Fruit fly (Drosophila melanogaster) whole organism, embryonic: Measurements from ENCODE around the gene CG10064.

Source experiments
- Bdp1 ChIP-seq: fragments of 200-800 bp; sonication (Bioruptor generic); optimal IDR thresholded peaks from 3 replicates; lab custom pipeline; 2016; ENCODE audit warnings: missing biosample characterization, missing genetic modification characterization
- C15 ChIP-seq: fragments of 200-800 bp; sonication (Bioruptor generic); IDR thresholded peaks from 3 replicates; pipeline ENCODE4 v1.3.6; 2022; ENCODE audit warnings: missing biosample characterization, missing genetic modification characterization
- CG10209 ChIP-seq: fragments of 200-800 bp; sonication (Bioruptor generic); optimal IDR thresholded peaks from 3 replicates; lab custom pipeline; 2017; ENCODE audit warnings: missing biosample characterization, mild to moderate bottlenecking, missing genetic modification characterization, missing genetic modification reagents
- CG10274 ChIP-seq: fragments of 200-800 bp; sonication (Bioruptor generic); optimal IDR thresholded peaks from 3 replicates; lab custom pipeline; 2017; ENCODE audit warnings: missing biosample characterization, mild to moderate bottlenecking, missing genetic modification characterization
- CG11247 ChIP-seq: fragments of 200-800 bp; sonication (Bioruptor generic); IDR thresholded peaks from 2 replicates; pipeline ENCODE4 v1.3.6; 2022; ENCODE audit warnings: missing biosample characterization, missing genetic modification characterization
- CG11398 ChIP-seq: fragments of 200-800 bp; sonication (Bioruptor generic); optimal IDR thresholded peaks from 2 replicates; lab custom pipeline; 2016; ENCODE audit warnings: missing biosample characterization, missing genetic modification characterization
- CG11695 ChIP-seq: fragments of 200-800 bp; sonication (Bioruptor generic); IDR thresholded peaks from 3 replicates; pipeline ENCODE4 v1.3.6; 2022; ENCODE audit warnings: missing biosample characterization, missing genetic modification characterization
- CG12236 ChIP-seq: fragments of 200-800 bp; sonication (Bioruptor generic); optimal IDR thresholded peaks from 2 replicates; lab custom pipeline; 2016; ENCODE audit warnings: missing biosample characterization, missing genetic modification characterization
- CG12942 ChIP-seq: fragments of 200-800 bp; sonication (Bioruptor generic); optimal IDR thresholded peaks from 3 replicates; lab custom pipeline; 2016; ENCODE audit warnings: missing biosample characterization, missing genetic modification characterization
- CG13624 ChIP-seq: fragments of 200-800 bp; sonication (Bioruptor generic); optimal IDR thresholded peaks from 2 replicates; lab custom pipeline; 2016; ENCODE audit warnings: missing biosample characterization, missing genetic modification characterization
- CG14710 ChIP-seq: fragments of 200-800 bp; sonication (Bioruptor generic); optimal IDR thresholded peaks from 3 replicates; lab custom pipeline; 2019; ENCODE audit warnings: missing biosample characterization, mild to moderate bottlenecking, missing genetic modification characterization, moderate library complexity
- CG15479 ChIP-seq: fragments of 200-800 bp; sonication (Bioruptor generic); optimal IDR thresholded peaks from 3 replicates; lab custom pipeline; 2019; ENCODE audit warnings: missing biosample characterization, mild to moderate bottlenecking, missing genetic modification characterization, moderate library complexity
- CG17359 ChIP-seq: fragments of 200-800 bp; sonication (Bioruptor generic); optimal IDR thresholded peaks from 3 replicates; lab custom pipeline; 2018; ENCODE audit warnings: missing biosample characterization, mild to moderate bottlenecking, missing genetic modification characterization, moderate library complexity
- CG17802 ChIP-seq: fragments of 200-800 bp; sonication (Bioruptor generic); optimal IDR thresholded peaks from 2 replicates; lab custom pipeline; 2018; ENCODE audit warnings: missing biosample characterization, mild to moderate bottlenecking, missing genetic modification characterization, moderate library complexity
- CG18262 ChIP-seq: fragments of 200-800 bp; optimal IDR thresholded peaks from 3 replicates; lab custom pipeline; 2019; ENCODE audit warnings: missing biosample characterization, mild to moderate bottlenecking, missing genetic modification characterization, moderate library complexity
- CG1832 ChIP-seq: fragments of 200-800 bp; sonication (Bioruptor generic); optimal IDR thresholded peaks from 2 replicates; lab custom pipeline; 2017; ENCODE audit warnings: missing biosample characterization, mild to moderate bottlenecking, missing genetic modification characterization, inconsistent platforms
- CG2116 ChIP-seq: fragments of 200-800 bp; sonication (Bioruptor generic); optimal IDR thresholded peaks from 3 replicates; lab custom pipeline; 2018; ENCODE audit warnings: missing biosample characterization, mild to moderate bottlenecking, missing genetic modification characterization
- CG31224 ChIP-seq: fragments of 200-800 bp; sonication (Bioruptor generic); IDR thresholded peaks from 2 replicates; pipeline ENCODE4 v1.3.6; 2022; ENCODE audit warnings: missing biosample characterization, missing genetic modification characterization
- CG3163 ChIP-seq: fragments of 200-800 bp; sonication (Bioruptor generic); optimal IDR thresholded peaks from 3 replicates; lab custom pipeline; 2016; ENCODE audit warnings: missing biosample characterization, missing genetic modification characterization
- CG32772 ChIP-seq: fragments of 200-800 bp; sonication (Bioruptor generic); IDR thresholded peaks from 2 replicates; pipeline ENCODE4 v1.3.6; 2022; ENCODE audit warnings: missing biosample characterization, missing genetic modification characterization
- CG4360 ChIP-seq: fragments of 200-800 bp; sonication (Bioruptor generic); IDR thresholded peaks from 2 replicates; pipeline ENCODE4 v1.3.6; 2022; ENCODE audit warnings: missing biosample characterization, missing genetic modification characterization
- CG4730 ChIP-seq: fragments of 200-800 bp; sonication (Bioruptor generic); IDR thresholded peaks from 2 replicates; pipeline ENCODE4 v1.3.6; 2022; ENCODE audit warnings: missing biosample characterization, missing genetic modification characterization
- Drgx ChIP-seq: fragments of 200-800 bp; sonication (Bioruptor generic); IDR thresholded peaks from 2 replicates; pipeline ENCODE4 v1.3.6; 2022; ENCODE audit warnings: missing biosample characterization, missing genetic modification characterization
- Lhr ChIP-seq: fragments of 200-800 bp; sonication (Bioruptor generic); optimal IDR thresholded peaks from 3 replicates; lab custom pipeline; 2017; ENCODE audit warnings: mild to moderate bottlenecking, missing biosample characterization, missing genetic modification reagents, missing genetic modification characterization
- Lpt ChIP-seq: fragments of >200 bp; optimal IDR thresholded peaks from 2 replicates; lab custom pipeline; 2018; ENCODE audit warnings: missing biosample characterization, missing genetic modification characterization
- MBD-R2 ChIP-seq: fragments of 200-800 bp; sonication (Bioruptor generic); IDR thresholded peaks from 2 replicates; pipeline ENCODE4 v1.3.6; 2022; ENCODE audit warnings: missing biosample characterization, missing genetic modification characterization
- Mad ChIP-seq: fragments of 200-800 bp; sonication (Bioruptor generic); optimal IDR thresholded peaks from 2 replicates; lab custom pipeline; 2016; ENCODE audit warnings: missing biosample characterization, missing genetic modification characterization
- Med ChIP-seq: fragments of 200-800 bp; sonication (Bioruptor generic); peaks from one replicate; lab custom pipeline; 2016; ENCODE audit warnings: missing biosample characterization, missing genetic modification characterization, mild to moderate bottlenecking, inconsistent platforms, moderate library complexity
- Meics ChIP-seq: fragments of 200-800 bp; sonication (Bioruptor generic); optimal IDR thresholded peaks from 2 replicates; lab custom pipeline; 2017; ENCODE audit warnings: missing biosample characterization, mild to moderate bottlenecking, missing genetic modification characterization
- NC2β ChIP-seq: fragments of 200-800 bp; sonication (Bioruptor generic); optimal IDR thresholded peaks from 2 replicates; lab custom pipeline; 2016; ENCODE audit warnings: missing biosample characterization, missing genetic modification characterization
- Nf-YA ChIP-seq: fragments of 200-800 bp; sonication (Bioruptor generic); IDR thresholded peaks from 2 replicates; pipeline ENCODE4 v1.3.6; 2022; ENCODE audit warnings: missing biosample characterization, missing genetic modification characterization
- PHDP ChIP-seq: fragments of 200-800 bp; sonication (Bioruptor generic); optimal IDR thresholded peaks from 3 replicates; lab custom pipeline; 2018; ENCODE audit warnings: missing biosample characterization, mild to moderate bottlenecking, missing genetic modification characterization, moderate library complexity
- Pdp1 ChIP-seq, 2 experiments: fragments of 200-800 bp; sonication (Bioruptor generic); optimal IDR thresholded peaks; 3 replicates each; lab custom pipeline; 2016; ENCODE audit warnings: missing biosample characterization in 2 of 2, missing genetic modification characterization in 2 of 2, mild to moderate bottlenecking in 1 of 2, moderate library complexity in 1 of 2
- Sox100B ChIP-seq: fragments of 200-800 bp; sonication (Bioruptor generic); optimal IDR thresholded peaks from 3 replicates; lab custom pipeline; 2018; ENCODE audit warnings: missing biosample characterization, mild to moderate bottlenecking, missing genetic modification characterization
- Sry-β ChIP-seq: fragments of 200-800 bp; sonication (Bioruptor generic); optimal IDR thresholded peaks from 2 replicates; lab custom pipeline; 2018; ENCODE audit warnings: missing biosample characterization, mild to moderate bottlenecking, missing genetic modification characterization, moderate library complexity
- Stat92E ChIP-seq, 3 experiments: fragments of >200 bp in 2 of 3; fragments of 200-800 bp in 1 of 3; sonication (Bioruptor generic) in 1 of 3; optimal IDR thresholded peaks; 2 replicates each; lab custom pipeline; 2017 to 2019; ENCODE audit warnings: missing biosample characterization in 3 of 3, missing genetic modification characterization in 3 of 3, mild to moderate bottlenecking in 1 of 3, moderate library complexity in 1 of 3
- btn ChIP-seq: fragments of 200-800 bp; sonication (Bioruptor generic); optimal IDR thresholded peaks from 2 replicates; lab custom pipeline; 2016; ENCODE audit warnings: missing biosample characterization, missing genetic modification characterization
- cato ChIP-seq: fragments of 200-800 bp; sonication (Bioruptor generic); optimal IDR thresholded peaks from 2 replicates; lab custom pipeline; 2016; ENCODE audit warnings: missing biosample characterization, missing genetic modification characterization, borderline replicate concordance
- caup ChIP-seq: fragments of 200-800 bp; sonication (Bioruptor generic); optimal IDR thresholded peaks from 3 replicates; lab custom pipeline; 2017; ENCODE audit warnings: missing biosample characterization, mild to moderate bottlenecking, missing genetic modification characterization, moderate library complexity; ENCODE audit not compliant: severe bottlenecking
- disco-r ChIP-seq: fragments of 200-800 bp; sonication (Bioruptor generic); optimal IDR thresholded peaks from 2 replicates; lab custom pipeline; 2016; ENCODE audit warnings: missing biosample characterization, missing genetic modification characterization
- esg ChIP-seq: fragments of 200-800 bp; sonication (Bioruptor generic); conservative IDR thresholded peaks from 2 replicates; pipeline ENCODE4 v1.3.6; 2022; ENCODE audit warnings: missing biosample characterization, missing genetic modification characterization
- lmd ChIP-seq: fragments of 200-800 bp; sonication (Bioruptor generic); IDR thresholded peaks from 2 replicates; pipeline ENCODE4 v1.3.6; 2022; ENCODE audit warnings: missing biosample characterization, missing genetic modification characterization
- mam ChIP-seq: fragments of 200-800 bp; sonication (Bioruptor generic); optimal IDR thresholded peaks from 3 replicates; lab custom pipeline; 2016; ENCODE audit warnings: missing biosample characterization, missing genetic modification characterization
- repo ChIP-seq: fragments of 200-800 bp; sonication (Bioruptor generic); optimal IDR thresholded peaks from 2 replicates; lab custom pipeline; 2016; ENCODE audit warnings: missing biosample characterization, missing genetic modification characterization
- sens-2 ChIP-seq: fragments of 200-800 bp; sonication (Bioruptor generic); IDR thresholded peaks from 2 replicates; pipeline ENCODE4 v1.3.6; 2022; ENCODE audit warnings: missing biosample characterization, missing genetic modification characterization
- ttk ChIP-seq: fragments of 200-800 bp; sonication (Bioruptor generic); IDR thresholded peaks from 2 replicates; pipeline ENCODE4 v2.1.2; 2022; ENCODE audit warnings: missing biosample characterization, missing genetic modification characterization
- z ChIP-seq: fragments of 200-800 bp; sonication (Bioruptor generic); IDR thresholded peaks from 3 replicates; pipeline ENCODE4 v1.3.6; 2022; ENCODE audit warnings: missing biosample characterization, missing genetic modification characterization
- zfh2 ChIP-seq: fragments of 200-800 bp; sonication (Bioruptor generic); optimal IDR thresholded peaks from 2 replicates; lab custom pipeline; 2016; ENCODE audit warnings: missing biosample characterization, missing genetic modification characterization

The CG10064 gene

dm6 chr3L:6955254-6956229, 12.2 kb downstream of the CG10064 start, which contains the start of the genes CG10077 and CG9948 (continued):
- TF ChIP-seq CG4730 (GFP tag; lab: Robert Waterston, UW) (peak; percentile 83), Stat92E (GFP tag; optimal IDR thresholded peaks at IDR 0.05; lab: Kevin White, UChicago) (peak in 1 of 3 experiments; percentile 76), esg (GFP tag; lab: Robert Waterston, UW) (peak; percentile 91), Meics (GFP tag; lab: Kevin White, UChicago) (peak; percentile 90), CG17359 (peak; percentile 91), lmd (GFP tag; lab: Robert Waterston, UW) (peak; percentile 93), CG14710 (tag; lab: Kevin White, UChicago) (peak; percentile 89), NC2β (GFP tag; lab: Kevin White, UChicago) (peak; percentile 40), CG18262 (tag; lab: Kevin White, UChicago) (peak; percentile 89), Nf-YA (GFP tag; lab: Robert Waterston, UW) (peak; percentile 80), mam (GFP tag; lab: Kevin White, UChicago) (peak; percentile 68), C15 (GFP tag; lab: Robert Waterston, UW) (peak; percentile 61; the same call in 1 of the 3 replicates), sens-2 (GFP tag; lab: Robert Waterston, UW) (peak; percentile 76; the same call in 1 of the 2 replicates), Sox100B (peak; percentile 79), CG10209 (GFP tag; lab: Kevin White, UChicago) (peak; percentile 82), caup (peak; percentile 82), CG2116 (GFP tag; lab: Kevin White, UChicago) (peak; percentile 78), Lpt (GFP tag; lab: Kevin White, UChicago) (no peak), CG11398 (GFP tag; lab: Kevin White, UChicago) (no peak), Lhr (GFP tag; lab: Kevin White, UChicago) (peak; percentile 10), CG17802 (tag; lab: Kevin White, UChicago) (peak; percentile 55), z (GFP tag; lab: Robert Waterston, UW) (no peak), CG31224 (peak; percentile 63), Drgx (peak; percentile 83), MBD-R2 (GFP tag; lab: Robert Waterston, UW) (peak; percentile 79), Mad (GFP tag; lab: Kevin White, UChicago) (peak; percentile 56), PHDP (peak; percentile 92), CG4360 (GFP tag; lab: Robert Waterston, UW) (peak; percentile 56), Sry-β (GFP tag; lab: Kevin White, UChicago) (peak; percentile 3), CG1832 (GFP tag; lab: Kevin White, UChicago) (no peak), CG11247 (GFP tag; lab: Robert Waterston, UW) (peak; percentile 80), CG13624 (GFP tag; lab: Kevin White, UChicago) (peak; percentile 47), CG15479 (GFP tag; lab: Kevin White, UChicago) (no peak), CG12236 (GFP tag; lab: Kevin White, UChicago) (peak; percentile 33), Pdp1 (GFP tag; optimal IDR thresholded peaks at IDR 0.05; lab: Kevin White, UChicago) (peak; percentile 75 to 76), zfh2 (GFP tag; lab: Kevin White, UChicago) (peak; percentile 39), cato (GFP tag; lab: Kevin White, UChicago) (peak; percentile 79), repo (GFP tag; lab: Kevin White, UChicago) (peak; percentile 16), CG3163 (GFP tag; lab: Kevin White, UChicago) (no peak), CG11695 (GFP tag; lab: Robert Waterston, UW) (peak; percentile 85), ttk (GFP tag; lab: Robert Waterston, UW) (peak; percentile 85), disco-r (GFP tag; lab: Kevin White, UChicago) (no peak), Bdp1 (peak; percentile 38), Med (GFP tag; lab: Kevin White, UChicago) (peak; percentile 90), btn (GFP tag; lab: Kevin White, UChicago) (no peak), CG10274 (GFP tag; lab: Kevin White, UChicago) (peak; percentile 59), CG32772 (GFP tag; lab: Robert Waterston, UW) (peak; percentile 81), CG12942 (GFP tag; lab: Kevin White, UChicago) (peak; percentile 66)
